Worm (Caenorhabditis elegans) whole organism, L4 larva: Measurements from ENCODE around the gene T24B8.7.
A peak's percentile ranks its signal among the peaks of the same experiment; 100 is the strongest.

ENCODE experiments used
- T20F7.1 ChIP-seq: fragments of 200-800 bp; sonication (Bioruptor generic); optimal IDR thresholded peaks from 2 replicates; lab custom pipeline; 2018; ENCODE audit warnings: mild to moderate bottlenecking, missing genetic modification characterization, missing compliant biosample characterization
- aha-1 ChIP-seq: fragments of 150-350 bp; peaks from one replicate; lab custom pipeline; 2014; ENCODE audit warnings: missing biosample characterization, missing genetic modification characterization
- ama-1 ChIP-seq: fragments of 150-350 bp; optimal IDR thresholded peaks from 2 replicates; lab custom pipeline; 2014; ENCODE audit warnings: inconsistent platforms, mixed read lengths
- arid-1 ChIP-seq: fragments of 200-800 bp; sonication (Bioruptor generic); conservative IDR thresholded peaks from 2 replicates; pipeline ENCODE4 v1.3.6; 2022; ENCODE audit warnings: missing genetic modification reagents, missing genetic modification characterization, missing compliant biosample characterization
- attf-4 ChIP-seq: sonication (generic microtip); optimal IDR thresholded peaks from 3 replicates; lab custom pipeline; 2017; ENCODE audit warnings: missing biosample characterization, missing genetic modification characterization
- ceh-20 ChIP-seq: fragments of 200-800 bp; sonication (Bioruptor generic); IDR thresholded peaks from 2 replicates; pipeline ENCODE4 v1.3.6; 2022; ENCODE audit warnings: missing genetic modification reagents, missing genetic modification characterization, missing compliant biosample characterization
- ceh-32 ChIP-seq: sonication (generic microtip); optimal IDR thresholded peaks from 2 replicates; lab custom pipeline; 2016; ENCODE audit warnings: mild to moderate bottlenecking, missing genetic modification characterization, missing compliant biosample characterization; ENCODE audit not compliant: poor library complexity
- cey-2 ChIP-seq: sonication (generic microtip); optimal IDR thresholded peaks from 3 replicates; lab custom pipeline; 2017; ENCODE audit warnings: missing genetic modification characterization, mild to moderate bottlenecking, missing compliant biosample characterization, antibody characterized with exemption, borderline replicate concordance; ENCODE audit not compliant: insufficient read depth
- daf-16 ChIP-seq, 3 experiments: sonication (generic microtip); optimal IDR thresholded peaks; 2 replicates each; lab custom pipeline; 2016 to 2017; ENCODE audit warnings: missing genetic modification characterization in 3 of 3, missing genetic modification reagents in 3 of 3, mild to moderate bottlenecking in 2 of 3, missing compliant biosample characterization in 2 of 3, missing biosample characterization in 1 of 3, moderate library complexity in 1 of 3
- daf-19 ChIP-seq: fragments of 200-800 bp; sonication (Bioruptor generic); conservative IDR thresholded peaks from 2 replicates; pipeline ENCODE4 v1.3.6; 2022; ENCODE audit warnings: missing genetic modification characterization, missing compliant biosample characterization
- dmd-6 ChIP-seq: fragments of 200-800 bp; sonication (Bioruptor generic); IDR thresholded peaks from 2 replicates; pipeline ENCODE4 v1.3.6; 2022; ENCODE audit warnings: missing genetic modification reagents, missing genetic modification characterization, missing compliant biosample characterization
- dmd-8 ChIP-seq: fragments of 200-800 bp; sonication (Bioruptor generic); IDR thresholded peaks from 2 replicates; pipeline ENCODE4 v1.3.6; 2022; ENCODE audit warnings: missing genetic modification characterization, missing compliant biosample characterization
- dve-1 ChIP-seq: sonication (generic microtip); optimal IDR thresholded peaks from 2 replicates; lab custom pipeline; 2017; ENCODE audit warnings: antibody characterized with exemption, mild to moderate bottlenecking, missing genetic modification characterization, missing compliant biosample characterization; ENCODE audit not compliant: insufficient read depth
- hlh-11 ChIP-seq: fragments of 200-800 bp; sonication (Bioruptor generic); optimal IDR thresholded peaks from 2 replicates; lab custom pipeline; 2018; ENCODE audit warnings: mild to moderate bottlenecking, missing genetic modification characterization, missing compliant biosample characterization
- lim-7 ChIP-seq: fragments of 200-800 bp; sonication (Bioruptor generic); IDR thresholded peaks from 2 replicates; pipeline ENCODE4 v1.3.6; 2022; ENCODE audit warnings: missing genetic modification characterization, missing compliant biosample characterization
- lin-29 ChIP-seq: fragments of 200-800 bp; sonication (Bioruptor generic); IDR thresholded peaks from 2 replicates; pipeline ENCODE4 v1.3.6; 2022; ENCODE audit warnings: missing genetic modification reagents, missing genetic modification characterization, missing compliant biosample characterization
- lin-39 ChIP-seq: fragments of 150-350 bp; optimal IDR thresholded peaks from 2 replicates; lab custom pipeline; 2014; ENCODE audit warnings: missing biosample characterization, missing genetic modification reagents, missing genetic modification characterization
- lir-3 ChIP-seq: sonication (generic microtip); optimal IDR thresholded peaks from 2 replicates; lab custom pipeline; 2016; ENCODE audit warnings: mild to moderate bottlenecking, missing genetic modification characterization, missing compliant biosample characterization
- lsy-2 ChIP-seq, 2 experiments: fragments of 150-350 bp in 1 of 2; sonication (generic microtip) in 1 of 2; optimal IDR thresholded peaks; 2 replicates each; lab custom pipeline; 2014 to 2017; ENCODE audit warnings: missing biosample characterization in 2 of 2, missing genetic modification characterization in 2 of 2
- madf-9 ChIP-seq: fragments of 200-800 bp; sonication (Bioruptor generic); conservative IDR thresholded peaks from 2 replicates; pipeline ENCODE4 v1.3.6; 2022; ENCODE audit warnings: missing genetic modification reagents, missing genetic modification characterization, missing compliant biosample characterization
- mdl-1 ChIP-seq, 2 experiments: fragments of 150-350 bp in 1 of 2; sonication (generic microtip) in 1 of 2; optimal IDR thresholded peaks; 2 replicates each; lab custom pipeline; 2014 to 2017; ENCODE audit warnings: missing biosample characterization in 2 of 2, missing genetic modification characterization in 2 of 2
- mes-2 ChIP-seq: sonication (generic microtip); optimal IDR thresholded peaks from 2 replicates; lab custom pipeline; 2016; ENCODE audit warnings: missing genotype, mild to moderate bottlenecking, missing genetic modification characterization, missing compliant biosample characterization; ENCODE audit not compliant: poor library complexity, severe bottlenecking
- nhr-11 ChIP-seq: fragments of 150-350 bp; optimal IDR thresholded peaks from 2 replicates; lab custom pipeline; 2014; ENCODE audit warnings: missing biosample characterization, missing genetic modification characterization
- nhr-111 ChIP-seq: fragments of 200-800 bp; sonication (Bioruptor generic); optimal IDR thresholded peaks from 2 replicates; lab custom pipeline; 2018; ENCODE audit warnings: mild to moderate bottlenecking, missing genetic modification characterization, missing compliant biosample characterization
- nhr-28 ChIP-seq: fragments of 150-350 bp; optimal IDR thresholded peaks from 2 replicates; lab custom pipeline; 2014; ENCODE audit warnings: missing biosample characterization, missing genetic modification characterization
- nhr-48 ChIP-seq: sonication (generic microtip); optimal IDR thresholded peaks from 2 replicates; lab custom pipeline; 2016; ENCODE audit warnings: mild to moderate bottlenecking, missing genetic modification characterization, missing compliant biosample characterization
- pha-4 ChIP-seq, 2 experiments: fragments of 150-350 bp in 1 of 2; fragments of 200-800 bp in 1 of 2; sonication (Bioruptor generic) in 1 of 2; IDR thresholded peaks in 1 of 2; optimal IDR thresholded peaks in 1 of 2; 2 replicates each; pipeline versions ENCODE4 v1.3.6 to Lab custom; 2014 to 2022; ENCODE audit warnings: missing genetic modification characterization in 2 of 2, missing genetic modification reagents in 2 of 2, missing biosample characterization in 1 of 2, missing compliant biosample characterization in 1 of 2
- pqm-1 ChIP-seq: sonication (generic microtip); optimal IDR thresholded peaks from 2 replicates; lab custom pipeline; 2017; ENCODE audit warnings: missing biosample characterization, missing genetic modification characterization
- snpc-1.2 ChIP-seq: fragments of 200-800 bp; sonication (Bioruptor generic); IDR thresholded peaks from 2 replicates; pipeline ENCODE4 v1.3.6; 2022; ENCODE audit warnings: missing genetic modification reagents, missing genetic modification characterization, missing compliant biosample characterization
- snpc-4 ChIP-seq: fragments of 150-350 bp; optimal IDR thresholded peaks from 2 replicates; lab custom pipeline; 2014; ENCODE audit warnings: missing biosample characterization, missing genetic modification characterization
- tag-97 ChIP-seq: fragments of 200-800 bp; sonication (Bioruptor generic); IDR thresholded peaks from 2 replicates; pipeline ENCODE4 v1.3.6; 2022; ENCODE audit warnings: missing genetic modification characterization, missing compliant biosample characterization
- unc-62 ChIP-seq, 3 experiments: fragments of 150-350 bp in 1 of 3; sonication (generic microtip); optimal IDR thresholded peaks in 2 of 3; peaks in 1 of 3; 1 replicate in 1 of 3; 2 replicates in 2 of 3; lab custom pipeline; 2014 to 2017; ENCODE audit warnings: missing biosample characterization in 3 of 3, missing genetic modification characterization in 3 of 3, missing genetic modification reagents in 3 of 3, missing genotype in 1 of 3
- zip-2 ChIP-seq: fragments of 150-350 bp; optimal IDR thresholded peaks from 2 replicates; lab custom pipeline; 2014; ENCODE audit warnings: missing biosample characterization, missing genetic modification characterization

The T24B8.7 gene

ce11 chrII:9098505-9098904, 45.0 kb upstream of the T24B8.7 start, which contains the start of gene clh-5:
TSS of gene clh-5 (minus strand) at chrII:9098605.
- no peak for TF ChIP-seq zip-2
- no peak for TF ChIP-seq T20F7.1
- no peak for TF ChIP-seq daf-19

ce11 chrII:9097302-9097701, 43.8 kb upstream of the T24B8.7 start:
- TF ChIP-seq nhr-111 (GFP tag; lab: Kevin White, UChicago) = no peak
- TF ChIP-seq mdl-1 (tag; optimal IDR thresholded peaks at IDR 0.05; lab: Kevin White, UChicago) = no peak
- peak; percentile 91 for TF ChIP-seq aha-1
- TF ChIP-seq arid-1 (GFP tag; lab: Robert Waterston, UW) = no peak
- TF ChIP-seq pha-4 (GFP tag; IDR thresholded peaks at IDR 0.05; lab: Robert Waterston, UW) = no peak
- no peak for TF ChIP-seq pha-4 (tag; optimal IDR thresholded peaks at IDR 0.05; lab: Kevin White, UChicago)
- TF ChIP-seq daf-16 (GFP tag; optimal IDR thresholded peaks at IDR 0.05; lab: Kevin White, UChicago) = no peak
- TF ChIP-seq daf-16 (tag; optimal IDR thresholded peaks at IDR 0.05; lab: Kevin White, UChicago) = no peak

ce11 chrII:9094247-9094790, 40.9 kb upstream of the T24B8.7 start:
- TF ChIP-seq lir-3 (tag; lab: Kevin White, UChicago) (no peak), dve-1 (tag; lab: Kevin White, UChicago) (peak; percentile 20), ceh-32 (tag; lab: Kevin White, UChicago) (no peak), nhr-28 (tag; lab: Kevin White, UChicago) (peak; percentile 62), madf-9 (GFP tag; lab: Robert Waterston, UW) (no peak), nhr-11 (tag; lab: Kevin White, UChicago) (no peak), cey-2 (no peak), dmd-6 (GFP tag; lab: Robert Waterston, UW) (peak; percentile 55; the same call in 1 of the 2 replicates), ama-1 (peak; percentile 34), nhr-48 (tag; lab: Kevin White, UChicago) (no peak), unc-62 (GFP tag; optimal IDR thresholded peaks at IDR 0.05 in 1 of 2; lab: Kevin White, UChicago) (peak in 1 of 2 experiments; percentile 95), unc-62 (tag; optimal IDR thresholded peaks at IDR 0.05; lab: Kevin White, UChicago) (no peak), ceh-20 (GFP tag; lab: Robert Waterston, UW) (no peak), lin-39 (tag; lab: Kevin White, UChicago) (no peak), snpc-1.2 (GFP tag; lab: Robert Waterston, UW) (no peak), daf-16 (GFP tag; optimal IDR thresholded peaks at IDR 0.05; lab: Kevin White, UChicago) (no peak), daf-16 (tag; optimal IDR thresholded peaks at IDR 0.05; lab: Kevin White, UChicago) (peak; percentile 54), pqm-1 (peak; percentile 73), snpc-4 (tag; lab: Kevin White, UChicago) (no peak), mes-2 (tag; lab: Kevin White, UChicago) (no peak), lsy-2 (tag; optimal IDR thresholded peaks at IDR 0.05; lab: Kevin White, UChicago) (peak in 1 of 2 experiments; percentile 1), hlh-11 (peak; percentile 54), lim-7 (no peak), tag-97 (no peak)

- TF ChIP-seq nhr-28 (tag; lab: Kevin White, UChicago) = no peak
- TF ChIP-seq ama-1 = no peak
- no peak for TF ChIP-seq dmd-8 (GFP tag; lab: Robert Waterston, UW)
- no peak for TF ChIP-seq attf-4
- TF ChIP-seq pqm-1 = no peak
- no peak for TF ChIP-seq dmd-6 (GFP tag; lab: Robert Waterston, UW)
- no peak for TF ChIP-seq lin-29 (GFP tag; lab: Robert Waterston, UW)
- TF ChIP-seq, all 104 proteins: peak for 0
Observed at ce11 chrII:9093584-9093983, 40.1 kb upstream of the T24B8.7 start, which contains the start of gene C07H4.1. TSS of gene C07H4.1 (minus strand) at chrII:9093684.
